Worm (Caenorhabditis elegans) whole organism, L2 larva: ENCODE data around the gene lea-1.

Experiments used
- aly-2 ChIP-seq: fragments of 150-350 bp; optimal IDR thresholded peaks from 2 replicates; lab custom pipeline; 2014; ENCODE audit warnings: missing biosample characterization, missing genetic modification characterization
- egl-27 ChIP-seq: sonication (generic microtip); optimal IDR thresholded peaks from 3 replicates; lab custom pipeline; 2017; ENCODE audit warnings: missing biosample characterization, missing genetic modification reagents, missing genetic modification characterization
- elt-3 ChIP-seq: sonication (generic microtip); optimal IDR thresholded peaks from 2 replicates; lab custom pipeline; 2017; ENCODE audit warnings: missing biosample characterization, missing genetic modification characterization
- lin-39 ChIP-seq: fragments of 150-350 bp; optimal IDR thresholded peaks from 2 replicates; lab custom pipeline; 2014; ENCODE audit warnings: missing biosample characterization, missing genetic modification reagents, missing genetic modification characterization
- lsy-2 ChIP-seq, 2 experiments: fragments of 150-350 bp in 1 of 2; sonication (generic microtip) in 1 of 2; optimal IDR thresholded peaks; 2 replicates each; lab custom pipeline; 2014 to 2017; ENCODE audit warnings: missing biosample characterization in 2 of 2, missing genetic modification characterization in 2 of 2
- mbf-1 ChIP-seq: sonication (generic microtip); optimal IDR thresholded peaks from 2 replicates; lab custom pipeline; 2017; ENCODE audit warnings: missing biosample characterization, missing genetic modification characterization
- mdl-1 ChIP-seq, 2 experiments: fragments of 150-350 bp in 1 of 2; sonication (generic microtip) in 1 of 2; optimal IDR thresholded peaks; 2 replicates each; lab custom pipeline; 2017; ENCODE audit warnings: missing biosample characterization in 2 of 2, missing genetic modification characterization in 2 of 2
- nhr-12 ChIP-seq: fragments of 150-350 bp; optimal IDR thresholded peaks from 2 replicates; lab custom pipeline; 2014; ENCODE audit warnings: missing biosample characterization, missing genetic modification characterization
- nhr-237 ChIP-seq: fragments of 150-350 bp; optimal IDR thresholded peaks from 2 replicates; lab custom pipeline; 2014; ENCODE audit warnings: missing biosample characterization, missing genetic modification characterization
- snpc-4 ChIP-seq: fragments of 150-350 bp; optimal IDR thresholded peaks from 2 replicates; lab custom pipeline; 2014; ENCODE audit warnings: missing biosample characterization, missing genetic modification characterization

DNA sequence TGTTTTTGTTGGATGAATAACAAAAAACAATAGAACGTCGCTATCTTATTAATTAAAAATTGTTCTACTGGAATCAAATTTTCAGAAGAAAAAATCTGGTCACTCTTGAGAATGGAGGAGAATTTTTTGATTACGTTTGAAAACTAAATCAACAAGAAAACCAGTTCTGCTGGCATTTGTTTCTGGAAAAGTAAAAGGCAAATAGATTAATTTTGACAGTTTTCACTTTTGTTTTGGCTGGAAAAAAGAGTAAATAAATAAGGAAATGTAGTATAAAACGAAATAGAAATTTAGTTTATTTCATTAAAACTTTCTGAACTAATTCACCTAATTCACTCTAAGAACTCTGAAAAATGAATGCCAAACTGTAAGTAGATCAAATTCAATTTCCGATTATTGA, 52.5 kb downstream of the lea-1 start, which contains the start of gene fipr-13:
- no peak for TF ChIP-seq snpc-4
- no peak for TF ChIP-seq nhr-12 (tag; lab: Kevin White, UChicago)
- TF ChIP-seq lsy-2 (tag; optimal IDR thresholded peaks at IDR 0.05; lab: Kevin White, UChicago) = no peak
- no peak for TF ChIP-seq nhr-237 (tag; lab: Kevin White, UChicago)
- no peak for TF ChIP-seq lin-39 (tag; lab: Kevin White, UChicago)
- TF ChIP-seq aly-2 (tag; lab: Kevin White, UChicago) = no peak
- no peak for TF ChIP-seq mbf-1 (tag; lab: Kevin White, UChicago)
- no peak for TF ChIP-seq egl-27 (tag; lab: Kevin White, UChicago)
- no peak for TF ChIP-seq mdl-1 (tag; optimal IDR thresholded peaks at IDR 0.05; lab: Kevin White, UChicago)
- TF ChIP-seq elt-3 = no peak
